Fruit fly (Drosophila melanogaster): ENCODE measurements around the gene Ag5r2.

Ag5r2 gene

DNA sequence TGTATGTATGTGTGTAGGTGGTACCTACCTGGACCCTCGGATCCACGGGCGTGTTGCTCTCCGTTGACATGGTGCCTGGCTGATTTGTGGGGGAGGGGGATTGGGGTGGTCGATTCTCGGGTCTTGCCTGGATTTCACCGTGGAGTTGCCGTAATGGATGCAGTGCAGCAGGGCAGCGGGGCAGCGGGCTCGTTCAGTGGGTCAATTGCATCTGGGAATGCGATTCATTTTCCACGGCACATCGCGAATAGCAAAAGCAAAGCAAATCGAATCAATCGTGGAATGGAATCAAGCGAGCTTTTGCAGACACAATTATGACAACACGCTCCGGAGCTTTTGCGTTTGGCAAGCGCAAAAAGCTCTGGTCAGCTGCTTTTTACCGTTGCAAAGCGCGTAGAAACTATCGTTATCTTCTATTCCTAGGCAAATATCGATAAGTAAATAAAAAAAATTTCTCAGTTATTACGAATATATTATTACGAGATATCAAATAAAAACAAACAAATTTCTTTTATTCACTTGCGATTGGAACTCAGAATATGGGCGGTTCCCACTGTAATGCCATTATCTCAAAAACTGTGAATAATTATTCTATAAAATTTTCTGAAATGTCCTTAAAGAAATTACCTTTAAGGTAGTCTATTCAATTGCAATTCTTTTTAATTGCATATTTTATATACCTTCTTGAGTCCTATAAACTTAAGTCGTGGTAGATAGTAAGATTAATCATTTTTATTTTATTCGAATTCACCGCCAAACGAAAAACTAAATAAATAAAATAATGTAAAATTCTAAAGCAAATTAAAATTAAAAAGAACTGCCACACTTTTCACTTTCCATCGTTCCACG, 48.1 kb upstream of the Ag5r2 start, which contains the start of gene CG14408 (continued):
- TF ChIP-seq CG30020 (tag; optimal IDR thresholded peaks at IDR 0.05) (peak; percentile 94), CG6765 (GFP tag; optimal IDR thresholded peaks at IDR 0.05) (no peak), CTCF (GFP tag; optimal IDR thresholded peaks at IDR 0.05) (peak; percentile 76), CoRest (tag; optimal IDR thresholded peaks at IDR 0.05) (peak; percentile 12), CG8944 (GFP tag; optimal IDR thresholded peaks at IDR 0.05) (no peak), tio (GFP tag; optimal IDR thresholded peaks at IDR 0.05) (no peak), wdn (GFP tag; IDR thresholded peaks at IDR 0.05) (no peak), CG2120 (GFP tag; optimal IDR thresholded peaks at IDR 0.05) (peak; percentile 5), knrl (GFP tag; IDR thresholded peaks at IDR 0.05; ENCODE audit: partially characterized antibody) (peak; percentile 33; the same call in 2 of the 3 replicates), cwo (GFP tag; optimal IDR thresholded peaks at IDR 0.05) (no peak), CG10274 (GFP tag; optimal IDR thresholded peaks at IDR 0.05) (no peak), CG7987 (GFP tag; optimal IDR thresholded peaks at IDR 0.05) (no peak), CG10209 (GFP tag; optimal IDR thresholded peaks at IDR 0.05) (no peak), CG15479 (GFP tag; optimal IDR thresholded peaks at IDR 0.05) (no peak), unpg (GFP tag; optimal IDR thresholded peaks at IDR 0.05) (peak; percentile 3), slbo (GFP tag; IDR thresholded peaks at IDR 0.05) (no peak), CG6689 (GFP tag; IDR thresholded peaks at IDR 0.05) (no peak), CG17359 (tag; optimal IDR thresholded peaks at IDR 0.05) (peak; percentile 2), slou (GFP tag; optimal IDR thresholded peaks at IDR 0.05) (no peak), CG18476 (GFP tag; optimal IDR thresholded peaks at IDR 0.05) (no peak), inv (GFP tag; IDR thresholded peaks at IDR 0.05; ENCODE audit: partially characterized antibody) (peak; percentile 28; the same call in 1 of the 2 replicates), jigr1 (GFP tag; IDR thresholded peaks at IDR 0.05) (no peak), dmrt99B (tag; optimal IDR thresholded peaks at IDR 0.05) (no peak), CG18262 (tag; optimal IDR thresholded peaks at IDR 0.05) (no peak), sug (tag; optimal IDR thresholded peaks at IDR 0.05) (peak; percentile 4), cas (GFP tag; IDR thresholded peaks at IDR 0.05) (no peak), CG4424 (GFP tag; optimal IDR thresholded peaks at IDR 0.05) (peak; percentile 0), CG18599 (GFP tag; optimal IDR thresholded peaks at IDR 0.05) (no peak), chn (GFP tag; optimal IDR thresholded peaks at IDR 0.05) (no peak), rib (GFP tag; IDR thresholded peaks at IDR 0.05) (no peak), CG4404 (GFP tag; IDR thresholded peaks at IDR 0.05) (no peak), Dp (GFP tag; optimal IDR thresholded peaks at IDR 0.05) (peak; percentile 39), Ravus (GFP tag; IDR thresholded peaks at IDR 0.05) (no peak), fd102C (GFP tag; optimal IDR thresholded peaks at IDR 0.05) (no peak)

DNA sequence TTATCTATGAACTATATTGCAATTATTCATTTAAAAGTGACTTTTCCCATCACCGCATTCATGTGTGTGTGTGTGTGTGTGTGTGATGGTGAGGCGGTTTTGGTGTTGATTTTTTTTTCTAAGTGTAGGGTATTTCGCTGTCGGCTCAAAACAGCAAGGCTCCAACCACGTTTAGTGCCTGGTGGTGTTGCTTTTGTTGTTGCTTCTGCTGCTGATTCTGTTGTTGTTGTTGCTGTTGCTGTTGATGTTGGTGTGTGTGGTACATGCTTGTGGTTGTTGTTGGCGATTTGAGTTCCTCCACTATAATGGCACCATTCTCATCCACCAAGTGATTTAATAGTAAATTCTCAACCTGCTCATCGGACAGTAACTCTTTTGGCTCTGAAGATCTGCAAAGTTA, 43.8 kb upstream of the Ag5r2 start:
- TF ChIP-seq hbn (GFP tag; IDR thresholded peaks at IDR 0.05; ENCODE audit: partially characterized antibody) (no peak), CG34224 (GFP tag; IDR thresholded peaks at IDR 0.05; ENCODE audit: partially characterized antibody) (no peak), Awh (GFP tag; IDR thresholded peaks at IDR 0.05) (no peak), CG6765 (GFP tag; optimal IDR thresholded peaks at IDR 0.05) (no peak), CG4360 (GFP tag; IDR thresholded peaks at IDR 0.05) (peak; percentile 88), sens (GFP tag) (peak; percentile 22), Jarid2 (GFP tag; optimal IDR thresholded peaks at IDR 0.05) (no peak), ab (GFP tag; optimal IDR thresholded peaks at IDR 0.05) (no peak), row (GFP tag; IDR thresholded peaks at IDR 0.05) (0 out of 3 replicates have a peak, but pooled peaks have one; percentile 17), Nf-YB (GFP tag; optimal IDR thresholded peaks at IDR 0.05) (no peak), CG14441 (GFP tag; IDR thresholded peaks at IDR 0.05) (no peak), CG16813 (GFP tag; IDR thresholded peaks at IDR 0.05; ENCODE audit: partially characterized antibody) (no peak), CG9876 (GFP tag; optimal IDR thresholded peaks at IDR 0.05) (no peak), D19A (tag; optimal IDR thresholded peaks at IDR 0.05) (peak; percentile 19), toy (GFP tag; IDR thresholded peaks at IDR 0.05) (no peak)
